Fruit fly (Drosophila melanogaster): ENCODE measurements around the gene Smyd3.

Smyd3 gene

dm6 chrX:2592243-2592642 is 16.4 kb downstream of the Smyd3 start:
- no peak for TF ChIP-seq noc (tag; optimal IDR thresholded peaks at IDR 0.05)

dm6 chrX:2591315-2591999 is 17.2 kb downstream of the Smyd3 start:
- TF ChIP-seq noc (tag; optimal IDR thresholded peaks at IDR 0.05) = peak; percentile 86

dm6 chrX:2590607-2591006 is 18.1 kb downstream of the Smyd3 start:
- no peak for TF ChIP-seq noc (tag; optimal IDR thresholded peaks at IDR 0.05)

dm6 chrX:2589446-2590038 is 19.1 kb downstream of the Smyd3 start:
- TF ChIP-seq noc (tag; optimal IDR thresholded peaks at IDR 0.05) = peak; percentile 94

- peak; percentile 31 for TF ChIP-seq noc (tag; optimal IDR thresholded peaks at IDR 0.05)
Measured at dm6 chrX:2588415-2589411, 20.0 kb downstream of the Smyd3 start, which contains the start of gene egh. Gene egh (plus strand): TSS chrX:2588503.

dm6 chrX:2585716-2586082 is 23.0 kb downstream of the Smyd3 start, which contains the start of gene wds:
Gene wds (plus strand): TSS chrX:2585980.
- TF ChIP-seq noc (tag; optimal IDR thresholded peaks at IDR 0.05) = no peak

dm6 chrX:2585055-2585715 is 23.5 kb downstream of the Smyd3 start, which contains the start of gene CG13760:
Gene CG13760 (minus strand): TSS chrX:2585699.
- no peak for TF ChIP-seq noc (tag; optimal IDR thresholded peaks at IDR 0.05)

dm6 chrX:2581793-2582503 is 26.7 kb downstream of the Smyd3 start:
- TF ChIP-seq noc (tag; optimal IDR thresholded peaks at IDR 0.05) = peak; percentile 0

dm6 chrX:2580319-2581008 is 28.2 kb downstream of the Smyd3 start, which contains the start of the genes Vha36-3 and AANATL7:
Gene Vha36-3 (minus strand): TSS chrX:2580560.
Gene AANATL7 (plus strand): TSS chrX:2580958.
- TF ChIP-seq noc (tag; optimal IDR thresholded peaks at IDR 0.05) = no peak
